Fruit fly (Drosophila melanogaster) whole organism, embryonic: Measurements from ENCODE around the gene siz.
A peak's percentile ranks its signal among the peaks of the same experiment; 100 is the strongest.

Source experiments
- Aef1 ChIP-seq: fragments of 200-800 bp; sonication (Bioruptor generic); IDR thresholded peaks from 3 replicates; pipeline ENCODE4 v1.3.6; 2022; ENCODE audit warnings: missing biosample characterization, missing genetic modification characterization
- Asciz ChIP-seq: fragments of 200-800 bp; sonication (Bioruptor generic); optimal IDR thresholded peaks from 2 replicates; lab custom pipeline; 2017; ENCODE audit warnings: missing biosample characterization, mild to moderate bottlenecking, missing genetic modification characterization, missing genetic modification reagents
- BEAF-32 ChIP-seq: fragments of 200-800 bp; sonication (Bioruptor generic); optimal IDR thresholded peaks from 3 replicates; lab custom pipeline; 2017; ENCODE audit warnings: missing biosample characterization, missing genetic modification characterization, mild to moderate bottlenecking, moderate library complexity, missing genetic modification reagents
- CG10959 ChIP-seq: fragments of 200-800 bp; sonication (Bioruptor generic); IDR thresholded peaks from 2 replicates; pipeline ENCODE4 v1.3.6; 2022; ENCODE audit warnings: missing biosample characterization, missing genetic modification characterization
- CG11247 ChIP-seq: fragments of 200-800 bp; sonication (Bioruptor generic); IDR thresholded peaks from 2 replicates; pipeline ENCODE4 v1.3.6; 2022; ENCODE audit warnings: missing biosample characterization, missing genetic modification characterization
- CG12071 ChIP-seq: fragments of 200-800 bp; sonication (Bioruptor generic); optimal IDR thresholded peaks from 3 replicates; lab custom pipeline; 2018; ENCODE audit warnings: missing biosample characterization, mild to moderate bottlenecking, missing genetic modification characterization
- CG12236 ChIP-seq: fragments of 200-800 bp; sonication (Bioruptor generic); optimal IDR thresholded peaks from 2 replicates; lab custom pipeline; 2016; ENCODE audit warnings: missing biosample characterization, missing genetic modification characterization
- CG13296 ChIP-seq: fragments of 200-800 bp; sonication (Bioruptor generic); optimal IDR thresholded peaks from 3 replicates; lab custom pipeline; 2018; ENCODE audit warnings: missing biosample characterization, mild to moderate bottlenecking, missing genetic modification characterization
- CG14441 ChIP-seq: fragments of 200-800 bp; sonication (Bioruptor generic); IDR thresholded peaks from 2 replicates; pipeline ENCODE4 v1.3.6; 2022; ENCODE audit warnings: missing biosample characterization, missing genetic modification characterization
- CG14710 ChIP-seq: fragments of 200-800 bp; sonication (Bioruptor generic); optimal IDR thresholded peaks from 3 replicates; lab custom pipeline; 2019; ENCODE audit warnings: missing biosample characterization, mild to moderate bottlenecking, missing genetic modification characterization, moderate library complexity
- CG15479 ChIP-seq: fragments of 200-800 bp; sonication (Bioruptor generic); optimal IDR thresholded peaks from 3 replicates; lab custom pipeline; 2019; ENCODE audit warnings: missing biosample characterization, mild to moderate bottlenecking, missing genetic modification characterization, moderate library complexity
- CG1603 ChIP-seq: fragments of 200-800 bp; sonication (Bioruptor generic); optimal IDR thresholded peaks from 2 replicates; lab custom pipeline; 2019; ENCODE audit warnings: missing biosample characterization, mild to moderate bottlenecking, missing genetic modification characterization, moderate library complexity
- CG18011 ChIP-seq: fragments of 200-800 bp; sonication (Bioruptor generic); optimal IDR thresholded peaks from 2 replicates; lab custom pipeline; 2017; ENCODE audit warnings: missing biosample characterization, missing genetic modification characterization, mild to moderate bottlenecking, moderate library complexity, missing genotype
- CG2129 ChIP-seq: fragments of 200-800 bp; sonication (Bioruptor generic); IDR thresholded peaks from 2 replicates; pipeline ENCODE4 v1.3.6; 2022; ENCODE audit warnings: missing biosample characterization, missing genetic modification characterization; ENCODE audit not compliant: partially characterized antibody
- CG2875 ChIP-seq: fragments of 200-800 bp; sonication (Bioruptor generic); optimal IDR thresholded peaks from 2 replicates; lab custom pipeline; 2017; ENCODE audit warnings: missing biosample characterization, mild to moderate bottlenecking, missing genetic modification characterization, missing genetic modification reagents
- CG3163 ChIP-seq: fragments of 200-800 bp; sonication (Bioruptor generic); optimal IDR thresholded peaks from 3 replicates; lab custom pipeline; 2016; ENCODE audit warnings: missing biosample characterization, missing genetic modification characterization
- CG32532 ChIP-seq: fragments of 200-800 bp; sonication (Bioruptor generic); IDR thresholded peaks from 2 replicates; pipeline ENCODE4 v1.3.6; 2022; ENCODE audit warnings: missing biosample characterization, missing genetic modification characterization
- CG33557 ChIP-seq: fragments of 200-800 bp; sonication (Bioruptor generic); optimal IDR thresholded peaks from 2 replicates; lab custom pipeline; 2019; ENCODE audit warnings: missing biosample characterization, mild to moderate bottlenecking, missing genetic modification characterization, moderate library complexity
- CG34224 ChIP-seq: fragments of 200-800 bp; sonication (Bioruptor generic); IDR thresholded peaks from 3 replicates; pipeline ENCODE4 v1.3.6; 2022; ENCODE audit warnings: missing biosample characterization, missing genetic modification characterization; ENCODE audit not compliant: partially characterized antibody
- CG4282 ChIP-seq: fragments of 200-800 bp; sonication (Bioruptor generic); optimal IDR thresholded peaks from 2 replicates; lab custom pipeline; 2016; ENCODE audit warnings: missing biosample characterization, missing genetic modification characterization
- CG5245 ChIP-seq: fragments of 200-800 bp; sonication (Bioruptor generic); optimal IDR thresholded peaks from 3 replicates; lab custom pipeline; 2016; ENCODE audit warnings: missing biosample characterization, missing genetic modification characterization
- CG6175 ChIP-seq: fragments of 200-800 bp; sonication (Bioruptor generic); IDR thresholded peaks from 3 replicates; pipeline ENCODE4 v1.3.6; 2022; ENCODE audit warnings: missing biosample characterization, missing genetic modification characterization
- CG6683 ChIP-seq: fragments of 200-800 bp; sonication (Bioruptor generic); optimal IDR thresholded peaks from 2 replicates; lab custom pipeline; 2017; ENCODE audit warnings: missing biosample characterization, mild to moderate bottlenecking, missing genetic modification characterization, missing genetic modification reagents
- CG8924 ChIP-seq: fragments of 200-800 bp; optimal IDR thresholded peaks from 3 replicates; lab custom pipeline; 2019; ENCODE audit warnings: missing biosample characterization, mild to moderate bottlenecking, missing genetic modification characterization, moderate library complexity
- CHES-1-like ChIP-seq: fragments of 200-800 bp; sonication (Bioruptor generic); optimal IDR thresholded peaks from 2 replicates; lab custom pipeline; 2016; ENCODE audit warnings: missing biosample characterization, missing genetic modification characterization
- Dbx ChIP-seq: fragments of 200-800 bp; sonication (Bioruptor generic); IDR thresholded peaks from 3 replicates; pipeline ENCODE4 v1.3.6; 2022; ENCODE audit warnings: missing biosample characterization, missing genetic modification characterization
- E2f1 ChIP-seq: fragments of 200-800 bp; sonication (Bioruptor generic); IDR thresholded peaks from 2 replicates; pipeline ENCODE4 v1.3.6; 2022; ENCODE audit warnings: missing biosample characterization, missing genetic modification characterization
- Fer2 ChIP-seq: fragments of 200-800 bp; sonication (Bioruptor generic); optimal IDR thresholded peaks from 2 replicates; lab custom pipeline; 2018; ENCODE audit warnings: missing biosample characterization, mild to moderate bottlenecking, missing genetic modification characterization, moderate library complexity
- HHEX ChIP-seq: fragments of 200-800 bp; sonication (Bioruptor generic); optimal IDR thresholded peaks from 3 replicates; lab custom pipeline; 2017; ENCODE audit warnings: missing biosample characterization, mild to moderate bottlenecking, missing genetic modification characterization, missing genetic modification reagents
- Jarid2 ChIP-seq: fragments of 200-800 bp; sonication (Bioruptor generic); optimal IDR thresholded peaks from 3 replicates; lab custom pipeline; 2017; ENCODE audit warnings: mild to moderate bottlenecking, missing biosample characterization, missing genetic modification reagents, missing genetic modification characterization
- Myb ChIP-seq: fragments of 200-800 bp; sonication (Bioruptor generic); optimal IDR thresholded peaks from 2 replicates; lab custom pipeline; 2016; ENCODE audit warnings: missing biosample characterization, missing genetic modification characterization
- Poxn ChIP-seq: fragments of 200-800 bp; sonication (Bioruptor generic); IDR thresholded peaks from 2 replicates; pipeline ENCODE4 v1.3.6; 2022; ENCODE audit warnings: missing biosample characterization, missing genetic modification characterization
- amos ChIP-seq: fragments of 200-800 bp; sonication (Bioruptor generic); IDR thresholded peaks from 2 replicates; pipeline ENCODE4 v1.3.6; 2022; ENCODE audit warnings: missing biosample characterization, missing genetic modification characterization; ENCODE audit not compliant: partially characterized antibody
- ara ChIP-seq: fragments of 200-800 bp; sonication (Bioruptor generic); IDR thresholded peaks from 2 replicates; pipeline ENCODE4 v1.3.6; 2022; ENCODE audit warnings: missing biosample characterization, missing genetic modification characterization
- br ChIP-seq: fragments of >200 bp; optimal IDR thresholded peaks from 2 replicates; lab custom pipeline; 2017
- gfzf ChIP-seq: fragments of 200-800 bp; sonication (Bioruptor generic); optimal IDR thresholded peaks from 2 replicates; lab custom pipeline; 2016; ENCODE audit warnings: missing biosample characterization, mild to moderate bottlenecking, missing genetic modification characterization, moderate library complexity
- hbn ChIP-seq: fragments of 200-800 bp; sonication (Bioruptor generic); IDR thresholded peaks from 2 replicates; pipeline ENCODE4 v1.3.6; 2022; ENCODE audit warnings: missing biosample characterization, missing genetic modification characterization; ENCODE audit not compliant: partially characterized antibody
- jigr1 ChIP-seq: fragments of 200-800 bp; sonication (Bioruptor generic); IDR thresholded peaks from 3 replicates; pipeline ENCODE4 v1.3.6; 2022; ENCODE audit warnings: missing biosample characterization, missing genetic modification characterization
- kni ChIP-seq: fragments of 200-800 bp; sonication (Bioruptor generic); optimal IDR thresholded peaks from 3 replicates; lab custom pipeline; 2017; ENCODE audit warnings: mild to moderate bottlenecking, missing biosample characterization, missing genetic modification reagents, missing genetic modification characterization
- nerfin-1 ChIP-seq: fragments of 200-800 bp; sonication (Bioruptor generic); optimal IDR thresholded peaks from 3 replicates; lab custom pipeline; 2019; ENCODE audit warnings: missing biosample characterization, mild to moderate bottlenecking, missing genetic modification characterization, moderate library complexity
- phol ChIP-seq: fragments of 200-800 bp; sonication (Bioruptor generic); optimal IDR thresholded peaks from 3 replicates; lab custom pipeline; 2018; ENCODE audit warnings: missing biosample characterization, mild to moderate bottlenecking, missing genetic modification characterization, moderate library complexity
- rib ChIP-seq: fragments of 200-800 bp; sonication (Bioruptor generic); IDR thresholded peaks from 2 replicates; pipeline ENCODE4 v1.3.6; 2022; ENCODE audit warnings: missing biosample characterization, missing genetic modification characterization
- scrt ChIP-seq: fragments of 200-800 bp; sonication (Bioruptor generic); optimal IDR thresholded peaks from 2 replicates; lab custom pipeline; 2018; ENCODE audit warnings: missing biosample characterization, mild to moderate bottlenecking, missing genetic modification characterization, moderate library complexity
- seq ChIP-seq: fragments of 200-800 bp; sonication (Bioruptor generic); IDR thresholded peaks from 2 replicates; pipeline ENCODE4 v1.3.6; 2022; ENCODE audit warnings: missing biosample characterization, missing genetic modification characterization
- tin ChIP-seq: fragments of 200-800 bp; sonication (Bioruptor generic); optimal IDR thresholded peaks from 3 replicates; lab custom pipeline; 2016; ENCODE audit warnings: missing biosample characterization, missing genetic modification characterization
- vnd ChIP-seq: fragments of 200-800 bp; sonication (Bioruptor generic); IDR thresholded peaks from 3 replicates; pipeline ENCODE4 v1.3.6; 2022; ENCODE audit warnings: missing biosample characterization, missing genetic modification characterization; ENCODE audit not compliant: partially characterized antibody
- vvl ChIP-seq: fragments of 200-800 bp; sonication (Bioruptor generic); IDR thresholded peaks from 2 replicates; pipeline ENCODE4 v1.3.6; 2022; ENCODE audit warnings: missing biosample characterization, missing genetic modification characterization
- wek ChIP-seq: fragments of 200-800 bp; sonication (Bioruptor generic); optimal IDR thresholded peaks from 3 replicates; lab custom pipeline; 2018; ENCODE audit warnings: missing biosample characterization, mild to moderate bottlenecking, missing genetic modification characterization, moderate library complexity
- yki ChIP-seq: fragments of >200 bp; optimal IDR thresholded peaks from 3 replicates; lab custom pipeline; 2018
- zen ChIP-seq: fragments of 200-800 bp; sonication (Bioruptor generic); optimal IDR thresholded peaks from 3 replicates; lab custom pipeline; 2018; ENCODE audit warnings: missing biosample characterization, mild to moderate bottlenecking, missing genetic modification characterization, moderate library complexity

The siz gene

dm6 chr3L:21065212-21065902 is 31.0 kb downstream of the siz start, which contains the start of gene CG43072 (continued):
- TF ChIP-seq CG34224 (no peak), CG3163 (GFP tag; lab: Kevin White, UChicago) (no peak), BEAF-32 (GFP tag; lab: Kevin White, UChicago) (no peak), CG13296 (GFP tag; lab: Kevin White, UChicago) (peak; percentile 69), CG32532 (GFP tag; lab: Robert Waterston, UW) (no peak), zen (tag; lab: Kevin White, UChicago) (peak; percentile 26), hbn (GFP tag; lab: Robert Waterston, UW) (no peak), CG14710 (tag; lab: Kevin White, UChicago) (no peak), rib (no peak), tin (GFP tag; lab: Kevin White, UChicago) (no peak), ara (GFP tag; lab: Robert Waterston, UW) (no peak), vnd (GFP tag; lab: Robert Waterston, UW) (no peak), Poxn (no peak), CG11247 (no peak), Aef1 (GFP tag; lab: Robert Waterston, UW) (no peak), CG12236 (no peak), CG8924 (peak; percentile 30), Dbx (GFP tag; lab: Robert Waterston, UW) (no peak), Asciz (GFP tag; lab: Kevin White, UChicago) (peak; percentile 17), jigr1 (GFP tag; lab: Robert Waterston, UW) (no peak), seq (GFP tag; lab: Robert Waterston, UW) (no peak), CG5245 (GFP tag; lab: Kevin White, UChicago) (no peak), scrt (GFP tag; lab: Kevin White, UChicago) (peak; percentile 20), CG6175 (GFP tag; lab: Robert Waterston, UW) (no peak), HHEX (GFP tag; lab: Kevin White, UChicago) (peak; percentile 45), CG10959 (GFP tag; lab: Robert Waterston, UW) (no peak), CHES-1-like (GFP tag; lab: Kevin White, UChicago) (no peak), Fer2 (peak; percentile 6), CG18011 (GFP tag; lab: Kevin White, UChicago) (no peak), Myb (GFP tag; lab: Kevin White, UChicago) (peak; percentile 53), nerfin-1 (tag; lab: Kevin White, UChicago) (peak; percentile 16), Jarid2 (GFP tag; lab: Kevin White, UChicago) (no peak), kni (no peak), vvl (GFP tag; lab: Robert Waterston, UW) (no peak), CG14441 (GFP tag; lab: Robert Waterston, UW) (no peak), phol (tag; lab: Kevin White, UChicago) (no peak), CG2875 (GFP tag; lab: Kevin White, UChicago) (no peak), CG12071 (GFP tag; lab: Kevin White, UChicago) (peak; percentile 50), gfzf (GFP tag; lab: Kevin White, UChicago) (no peak), br (lab: Kevin White, UChicago) (no peak), amos (GFP tag; lab: Robert Waterston, UW) (peak; percentile 64; the same call in 1 of the 2 replicates), yki (lab: Kevin White, UChicago) (no peak), E2f1 (GFP tag; lab: Robert Waterston, UW) (no peak), CG1603 (tag; lab: Kevin White, UChicago) (peak; percentile 12), wek (GFP tag; lab: Kevin White, UChicago) (peak; percentile 37), CG4282 (GFP tag; lab: Kevin White, UChicago) (no peak), CG2129 (GFP tag; lab: Robert Waterston, UW) (no peak), CG33557 (peak; percentile 44), CG6683 (GFP tag; lab: Kevin White, UChicago) (no peak), CG15479 (GFP tag; lab: Kevin White, UChicago) (no peak)
